Fruit fly (Drosophila melanogaster) whole organism, embryonic: ENCODE measurements around the gene Unc-115b.

Source experiments
- CG10267 ChIP-seq: fragments of 200-800 bp; sonication (Bioruptor generic); optimal IDR thresholded peaks from 2 replicates; lab custom pipeline; 2018; ENCODE audit warnings: missing biosample characterization, mild to moderate bottlenecking, missing genetic modification characterization, moderate library complexity
- CG12299 ChIP-seq: fragments of 200-800 bp; sonication (Bioruptor generic); optimal IDR thresholded peaks from 2 replicates; lab custom pipeline; 2018; ENCODE audit warnings: missing biosample characterization, mild to moderate bottlenecking, missing genetic modification characterization
- CG12659 ChIP-seq: fragments of 200-800 bp; sonication (Bioruptor generic); optimal IDR thresholded peaks from 3 replicates; lab custom pipeline; 2017; ENCODE audit warnings: mild to moderate bottlenecking, missing biosample characterization, missing genetic modification reagents, missing genetic modification characterization
- CG13287 ChIP-seq: fragments of 200-800 bp; sonication (Bioruptor generic); IDR thresholded peaks from 2 replicates; pipeline ENCODE4 v1.3.6; 2022; ENCODE audit warnings: missing biosample characterization, missing genetic modification characterization; ENCODE audit not compliant: partially characterized antibody
- CG14965 ChIP-seq: fragments of 200-800 bp; sonication (Bioruptor generic); optimal IDR thresholded peaks from 2 replicates; lab custom pipeline; 2016; ENCODE audit warnings: missing biosample characterization, missing genetic modification characterization, borderline replicate concordance
- CG15479 ChIP-seq: fragments of 200-800 bp; sonication (Bioruptor generic); optimal IDR thresholded peaks from 3 replicates; lab custom pipeline; 2019; ENCODE audit warnings: missing biosample characterization, mild to moderate bottlenecking, missing genetic modification characterization, moderate library complexity
- CG1603 ChIP-seq: fragments of 200-800 bp; sonication (Bioruptor generic); optimal IDR thresholded peaks from 2 replicates; lab custom pipeline; 2019; ENCODE audit warnings: missing biosample characterization, mild to moderate bottlenecking, missing genetic modification characterization, moderate library complexity
- CG17186 ChIP-seq: fragments of 200-800 bp; sonication (Bioruptor generic); optimal IDR thresholded peaks from 3 replicates; lab custom pipeline; 2017; ENCODE audit warnings: missing biosample characterization, missing genetic modification reagents, missing genetic modification characterization
- CG17568 ChIP-seq: fragments of 200-800 bp; sonication (Bioruptor generic); optimal IDR thresholded peaks from 2 replicates; lab custom pipeline; 2018; ENCODE audit warnings: missing biosample characterization, mild to moderate bottlenecking, missing genetic modification characterization, moderate library complexity
- CG1792 ChIP-seq: fragments of 200-800 bp; sonication (Bioruptor generic); optimal IDR thresholded peaks from 2 replicates; lab custom pipeline; 2016; ENCODE audit warnings: missing biosample characterization, missing genetic modification characterization
- CG2202 ChIP-seq: fragments of 200-800 bp; sonication (Bioruptor generic); optimal IDR thresholded peaks from 2 replicates; lab custom pipeline; 2018; ENCODE audit warnings: missing biosample characterization, mild to moderate bottlenecking, missing genetic modification characterization
- CG30020 ChIP-seq: fragments of 200-800 bp; optimal IDR thresholded peaks from 2 replicates; lab custom pipeline; 2019; ENCODE audit warnings: missing biosample characterization, mild to moderate bottlenecking, missing genetic modification characterization, moderate library complexity
- CG42726 ChIP-seq: fragments of 200-800 bp; sonication (Bioruptor generic); IDR thresholded peaks from 2 replicates; pipeline ENCODE4 v1.3.6; 2022; ENCODE audit warnings: missing biosample characterization, missing genetic modification characterization; ENCODE audit not compliant: partially characterized antibody
- CG4854 ChIP-seq: fragments of 200-800 bp; sonication (Bioruptor generic); optimal IDR thresholded peaks from 2 replicates; lab custom pipeline; 2016; ENCODE audit warnings: missing biosample characterization, missing genetic modification characterization, inconsistent platforms
- CG5180 ChIP-seq: fragments of 200-800 bp; sonication (Bioruptor generic); optimal IDR thresholded peaks from 3 replicates; lab custom pipeline; 2017; ENCODE audit warnings: missing biosample characterization, missing genetic modification characterization, mild to moderate bottlenecking, moderate library complexity, missing genetic modification reagents
- CG8359 ChIP-seq: fragments of 200-800 bp; sonication (Bioruptor generic); optimal IDR thresholded peaks from 2 replicates; lab custom pipeline; 2017; ENCODE audit warnings: missing biosample characterization, mild to moderate bottlenecking, missing genetic modification characterization, borderline replicate concordance
- CG9797 ChIP-seq: fragments of 200-800 bp; sonication (Bioruptor generic); optimal IDR thresholded peaks from 3 replicates; lab custom pipeline; 2018; ENCODE audit warnings: missing biosample characterization, mild to moderate bottlenecking, missing genetic modification characterization
- CG9817 ChIP-seq: fragments of 200-800 bp; sonication (Bioruptor generic); optimal IDR thresholded peaks from 2 replicates; lab custom pipeline; 2018; ENCODE audit warnings: missing biosample characterization, mild to moderate bottlenecking, missing genetic modification characterization, moderate library complexity
- Dll ChIP-seq: fragments of 200-800 bp; sonication (Bioruptor generic); IDR thresholded peaks from 4 replicates; pipeline ENCODE4 v1.3.6; 2022; ENCODE audit warnings: missing biosample characterization, missing genetic modification characterization; ENCODE audit not compliant: partially characterized antibody
- Doc3 ChIP-seq: fragments of 200-800 bp; sonication (Bioruptor generic); IDR thresholded peaks from 3 replicates; pipeline ENCODE4 v1.3.6; 2022; ENCODE audit warnings: missing biosample characterization, missing genetic modification characterization; ENCODE audit not compliant: partially characterized antibody
- Dref ChIP-seq: fragments of 200-800 bp; sonication (Bioruptor generic); IDR thresholded peaks from 2 replicates; pipeline ENCODE4 v1.3.6; 2022; ENCODE audit warnings: missing biosample characterization, missing genetic modification characterization
- E2f2 ChIP-seq: fragments of 200-800 bp; sonication (Bioruptor generic); IDR thresholded peaks from 2 replicates; pipeline ENCODE4 v1.3.6; 2022; ENCODE audit warnings: missing biosample characterization, missing genetic modification characterization
- Ets97D ChIP-seq: fragments of 200-800 bp; sonication (Bioruptor generic); optimal IDR thresholded peaks from 3 replicates; lab custom pipeline; 2016; ENCODE audit warnings: missing biosample characterization, missing genetic modification characterization
- HHEX ChIP-seq: fragments of 200-800 bp; sonication (Bioruptor generic); optimal IDR thresholded peaks from 3 replicates; lab custom pipeline; 2017; ENCODE audit warnings: missing biosample characterization, mild to moderate bottlenecking, missing genetic modification characterization, missing genetic modification reagents
- HLH4C ChIP-seq: fragments of 200-800 bp; sonication (Bioruptor generic); IDR thresholded peaks from 3 replicates; pipeline ENCODE4 v1.3.6; 2022; ENCODE audit warnings: missing biosample characterization, missing genetic modification characterization; ENCODE audit not compliant: partially characterized antibody
- HmgZ ChIP-seq: fragments of 200-800 bp; sonication (Bioruptor generic); optimal IDR thresholded peaks from 2 replicates; lab custom pipeline; 2018; ENCODE audit warnings: missing biosample characterization, mild to moderate bottlenecking, missing genetic modification characterization
- MESR4 ChIP-seq: fragments of 200-800 bp; sonication (Bioruptor generic); optimal IDR thresholded peaks from 2 replicates; lab custom pipeline; 2018; ENCODE audit warnings: missing biosample characterization, mild to moderate bottlenecking, missing genetic modification characterization, moderate library complexity
- NFAT ChIP-seq: fragments of 200-800 bp; sonication (Bioruptor generic); IDR thresholded peaks from 2 replicates; pipeline ENCODE4 v1.3.6; 2022; ENCODE audit warnings: missing biosample characterization, missing genetic modification characterization
- NfI ChIP-seq: fragments of 200-800 bp; sonication (Bioruptor generic); optimal IDR thresholded peaks from 3 replicates; lab custom pipeline; 2018; ENCODE audit warnings: missing biosample characterization, mild to moderate bottlenecking, missing genetic modification characterization, moderate library complexity
- Oaz ChIP-seq: fragments of 200-800 bp; sonication (Bioruptor generic); IDR thresholded peaks from 2 replicates; pipeline ENCODE4 v1.3.6; 2022; ENCODE audit warnings: missing biosample characterization, missing genetic modification characterization
- Opbp ChIP-seq: fragments of 200-800 bp; sonication (Bioruptor generic); IDR thresholded peaks from 3 replicates; pipeline ENCODE4 v1.3.6; 2022; ENCODE audit warnings: missing biosample characterization, missing genetic modification characterization; ENCODE audit not compliant: partially characterized antibody
- Side ChIP-seq: fragments of 200-800 bp; sonication (Bioruptor generic); optimal IDR thresholded peaks from 2 replicates; lab custom pipeline; 2016; ENCODE audit warnings: missing biosample characterization, missing genetic modification characterization
- Sry-δ ChIP-seq: fragments of 200-800 bp; sonication (Bioruptor generic); optimal IDR thresholded peaks from 2 replicates; lab custom pipeline; 2016; ENCODE audit warnings: missing biosample characterization, missing genetic modification characterization
- Stat92E ChIP-seq, 3 experiments: fragments of >200 bp in 2 of 3; fragments of 200-800 bp in 1 of 3; sonication (Bioruptor generic) in 1 of 3; optimal IDR thresholded peaks; 2 replicates each; lab custom pipeline; 2017 to 2019; ENCODE audit warnings: missing biosample characterization in 3 of 3, missing genetic modification characterization in 3 of 3, mild to moderate bottlenecking in 1 of 3, moderate library complexity in 1 of 3
- bbx ChIP-seq: fragments of 200-800 bp; sonication (Bioruptor generic); IDR thresholded peaks from 2 replicates; pipeline ENCODE4 v1.3.6; 2022; ENCODE audit warnings: missing biosample characterization, missing genetic modification characterization; ENCODE audit not compliant: partially characterized antibody
- caup ChIP-seq: fragments of 200-800 bp; sonication (Bioruptor generic); optimal IDR thresholded peaks from 3 replicates; lab custom pipeline; 2017; ENCODE audit warnings: missing biosample characterization, mild to moderate bottlenecking, missing genetic modification characterization, moderate library complexity; ENCODE audit not compliant: severe bottlenecking
- cg ChIP-seq: fragments of 200-800 bp; sonication (Bioruptor generic); optimal IDR thresholded peaks from 3 replicates; lab custom pipeline; 2019; ENCODE audit warnings: missing biosample characterization, mild to moderate bottlenecking, missing genetic modification characterization, moderate library complexity
- chn ChIP-seq: fragments of 200-800 bp; sonication (Bioruptor generic); optimal IDR thresholded peaks from 2 replicates; lab custom pipeline; 2016; ENCODE audit warnings: missing biosample characterization, missing genetic modification characterization
- crc ChIP-seq: fragments of 200-800 bp; sonication (Bioruptor generic); optimal IDR thresholded peaks from 2 replicates; lab custom pipeline; 2016; ENCODE audit warnings: missing biosample characterization, missing genetic modification characterization
- dysf ChIP-seq: fragments of 200-800 bp; sonication (Bioruptor generic); IDR thresholded peaks from 3 replicates; pipeline ENCODE4 v1.3.6; 2022; ENCODE audit warnings: missing biosample characterization, missing genetic modification characterization
- nerfin-1 ChIP-seq: fragments of 200-800 bp; sonication (Bioruptor generic); optimal IDR thresholded peaks from 3 replicates; lab custom pipeline; 2019; ENCODE audit warnings: missing biosample characterization, mild to moderate bottlenecking, missing genetic modification characterization, moderate library complexity
- odd ChIP-seq: fragments of 200-800 bp; sonication (Bioruptor generic); optimal IDR thresholded peaks from 2 replicates; lab custom pipeline; 2017; ENCODE audit warnings: missing biosample characterization, mild to moderate bottlenecking, missing genetic modification characterization
- row ChIP-seq: fragments of 200-800 bp; sonication (Bioruptor generic); IDR thresholded peaks from 3 replicates; pipeline ENCODE4 v1.3.6; 2022; ENCODE audit warnings: missing biosample characterization, missing genetic modification characterization
- schlank ChIP-seq: fragments of 200-800 bp; sonication (Bioruptor generic); optimal IDR thresholded peaks from 2 replicates; lab custom pipeline; 2018; ENCODE audit warnings: missing biosample characterization, mild to moderate bottlenecking, missing genetic modification characterization
- sob ChIP-seq: fragments of 200-800 bp; sonication (Bioruptor generic); IDR thresholded peaks from 2 replicates; pipeline ENCODE4 v1.3.6; 2022; ENCODE audit warnings: missing biosample characterization, missing genetic modification characterization
- vnd ChIP-seq: fragments of 200-800 bp; sonication (Bioruptor generic); IDR thresholded peaks from 3 replicates; pipeline ENCODE4 v1.3.6; 2022; ENCODE audit warnings: missing biosample characterization, missing genetic modification characterization; ENCODE audit not compliant: partially characterized antibody

Unc-115b gene

dm6 chr3R:9725121-9725956 is 32.8 kb upstream of the Unc-115b start, which contains the start of gene hyd (continued):
- no peak for TF ChIP-seq Stat92E (GFP tag; optimal IDR thresholded peaks at IDR 0.05; lab: Kevin White, UChicago)
- peak; percentile 28 for TF ChIP-seq HmgZ (tag; lab: Kevin White, UChicago)
- TF ChIP-seq CG10267: peak; percentile 43
- peak; percentile 84 for TF ChIP-seq HLH4C (GFP tag; lab: Robert Waterston, UW)
- TF ChIP-seq Doc3 (GFP tag; lab: Robert Waterston, UW): peak; percentile 78; the same call in 2 of the 3 replicates
- peak; percentile 48; the same call in 2 of the 3 replicates for TF ChIP-seq row (GFP tag; lab: Robert Waterston, UW)
- TF ChIP-seq caup (GFP tag; lab: Kevin White, UChicago): no peak
- TF ChIP-seq MESR4 (GFP tag; lab: Kevin White, UChicago): peak; percentile 92
- TF ChIP-seq CG9817: no peak
- peak; percentile 51; the same call in 1 of the 2 replicates for TF ChIP-seq E2f2 (GFP tag; lab: Robert Waterston, UW)
- TF ChIP-seq Oaz (GFP tag; lab: Robert Waterston, UW): no peak
- TF ChIP-seq dysf (GFP tag; lab: Robert Waterston, UW): no peak
- peak; percentile 56 for TF ChIP-seq CG15479 (GFP tag; lab: Kevin White, UChicago)
- peak; percentile 89 for TF ChIP-seq Dref (GFP tag; lab: Robert Waterston, UW)
- TF ChIP-seq CG13287 (GFP tag; lab: Robert Waterston, UW): peak; percentile 87
- TF ChIP-seq NfI: no peak
- TF ChIP-seq CG4854 (GFP tag; lab: Kevin White, UChicago): no peak
- TF ChIP-seq sob (GFP tag; lab: Robert Waterston, UW): no peak
- no peak for TF ChIP-seq odd (GFP tag; lab: Kevin White, UChicago)
- no peak for TF ChIP-seq CG1603 (tag; lab: Kevin White, UChicago)
- TF ChIP-seq CG17186 (GFP tag; lab: Kevin White, UChicago): peak; percentile 24
- no peak for TF ChIP-seq NFAT (GFP tag; lab: Robert Waterston, UW)
- peak; percentile 36 for TF ChIP-seq CG1792 (GFP tag; lab: Kevin White, UChicago)
- TF ChIP-seq CG12299 (tag; lab: Kevin White, UChicago): no peak
- TF ChIP-seq CG17568 (GFP tag; lab: Kevin White, UChicago): no peak
- TF ChIP-seq bbx (GFP tag; lab: Robert Waterston, UW): peak; percentile 82
- TF ChIP-seq Opbp (GFP tag; lab: Robert Waterston, UW): peak; percentile 87
- TF ChIP-seq Sry-δ: peak; percentile 91
- no peak for TF ChIP-seq CG8359 (GFP tag; lab: Kevin White, UChicago)
- peak; percentile 51 for TF ChIP-seq CG30020 (tag; lab: Kevin White, UChicago)
- peak; percentile 89 for TF ChIP-seq nerfin-1 (tag; lab: Kevin White, UChicago)
- peak; percentile 77 for TF ChIP-seq CG12659 (GFP tag; lab: Kevin White, UChicago)
- no peak for TF ChIP-seq crc
- peak; percentile 74; the same call in 1 of the 2 replicates for TF ChIP-seq CG42726
- no peak for TF ChIP-seq CG5180
- no peak for TF ChIP-seq Side (GFP tag; lab: Kevin White, UChicago)
- no peak for TF ChIP-seq CG2202
- TF ChIP-seq schlank (tag; lab: Kevin White, UChicago): no peak
- peak; percentile 92 for TF ChIP-seq Dll
- peak; percentile 98 for TF ChIP-seq cg (GFP tag; lab: Kevin White, UChicago)
- peak; percentile 67; the same call in 2 of the 3 replicates for TF ChIP-seq vnd
- TF ChIP-seq HHEX (GFP tag; lab: Kevin White, UChicago): no peak
- peak; percentile 88 for TF ChIP-seq CG9797 (GFP tag; lab: Kevin White, UChicago)
- no peak for TF ChIP-seq CG14965
- no peak for TF ChIP-seq chn (GFP tag; lab: Kevin White, UChicago)
- TF ChIP-seq Ets97D: peak; percentile 51
